Fruit fly (Drosophila melanogaster) whole organism: ENCODE measurements around the gene GC2.

ENCODE experiments used
- EcR ChIP-seq, 2 experiments: fragments of >200 bp; optimal IDR thresholded peaks; 2 replicates each; lab custom pipeline; 2017; ENCODE audit warnings: missing biosample characterization in 2 of 2, missing genetic modification characterization in 2 of 2, missing genetic modification reagents in 2 of 2
- pan ChIP-seq: fragments of >200 bp; optimal IDR thresholded peaks from 2 replicates; lab custom pipeline; 2017
- psq ChIP-seq: fragments of >200 bp; optimal IDR thresholded peaks from 2 replicates; lab custom pipeline; 2017

DNA sequence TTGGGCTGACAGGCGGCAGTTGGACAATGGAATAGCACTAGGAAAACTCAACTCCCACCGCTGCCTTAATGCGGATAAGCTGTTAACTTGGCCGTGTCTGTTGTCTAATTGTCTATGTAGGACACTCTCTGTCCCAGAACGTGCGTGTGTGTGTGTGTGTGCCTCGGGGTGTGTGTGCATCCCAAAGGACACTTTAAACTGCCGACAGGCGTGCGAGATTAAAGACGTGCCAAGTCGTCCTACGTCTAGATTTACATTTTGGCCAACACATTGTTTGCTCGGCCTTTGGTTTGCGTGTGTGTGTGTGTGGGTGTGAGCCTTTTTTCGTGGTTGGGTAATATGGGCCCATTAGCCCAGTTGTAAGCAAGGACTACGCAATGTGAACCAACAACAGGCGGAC lies 26.6 kb downstream of the GC2 start:
- TF ChIP-seq psq (lab: Kevin White, UChicago) (no peak), EcR (GFP tag; optimal IDR thresholded peaks at IDR 0.05; lab: Kevin White, UChicago) (no peak), pan (lab: Kevin White, UChicago) (no peak)
